Worm (Caenorhabditis elegans) whole organism, mixed stage, embryonic: ENCODE data around the gene gei-6.

Experiments used
- cnd-1 ChIP-seq: fragments of 200-800 bp; sonication (Bioruptor generic); optimal IDR thresholded peaks from 2 replicates; lab custom pipeline; 2018; ENCODE audit warnings: mild to moderate bottlenecking, missing genetic modification characterization, missing compliant biosample characterization
- unc-62 ChIP-seq: fragments of 150-350 bp; optimal IDR thresholded peaks from 2 replicates; lab custom pipeline; 2014; ENCODE audit warnings: missing biosample characterization, missing genetic modification reagents, missing genetic modification characterization
- ztf-11 ChIP-seq: fragments of 150-350 bp; optimal IDR thresholded peaks from 2 replicates; lab custom pipeline; 2014; ENCODE audit warnings: missing biosample characterization, missing genetic modification characterization

ce11 chrV:7178843-7179242, 51.8 kb downstream of the gei-6 start, which contains the start of gene cpsf-2:
- TF ChIP-seq cnd-1 (tag; lab: Kevin White, UChicago) (no peak), unc-62 (no peak), ztf-11 (no peak)
